Fruit fly (Drosophila melanogaster) whole organism, embryonic: ENCODE results near the gene Tfb4.
A peak's percentile ranks its signal among the peaks of the same experiment; 100 is the strongest.

Experiments used
- CG11398 ChIP-seq: fragments of 200-800 bp; sonication (Bioruptor generic); optimal IDR thresholded peaks from 2 replicates; lab custom pipeline; 2016; ENCODE audit warnings: missing biosample characterization, missing genetic modification characterization
- CG12104 ChIP-seq: fragments of 200-800 bp; sonication (Bioruptor generic); optimal IDR thresholded peaks from 3 replicates; lab custom pipeline; 2016; ENCODE audit warnings: missing biosample characterization, missing genetic modification characterization
- CG12659 ChIP-seq: fragments of 200-800 bp; sonication (Bioruptor generic); optimal IDR thresholded peaks from 3 replicates; lab custom pipeline; 2017; ENCODE audit warnings: mild to moderate bottlenecking, missing biosample characterization, missing genetic modification reagents, missing genetic modification characterization
- CG13123 ChIP-seq: fragments of 200-800 bp; sonication (Bioruptor generic); optimal IDR thresholded peaks from 2 replicates; lab custom pipeline; 2016; ENCODE audit warnings: missing biosample characterization, missing genetic modification characterization
- CG13424 ChIP-seq: fragments of 200-800 bp; sonication (Bioruptor generic); optimal IDR thresholded peaks from 2 replicates; lab custom pipeline; 2019; ENCODE audit warnings: missing biosample characterization, mild to moderate bottlenecking, missing genetic modification characterization, moderate library complexity
- CG13624 ChIP-seq: fragments of 200-800 bp; sonication (Bioruptor generic); optimal IDR thresholded peaks from 2 replicates; lab custom pipeline; 2016; ENCODE audit warnings: missing biosample characterization, missing genetic modification characterization
- CG14667 ChIP-seq: fragments of 200-800 bp; sonication (Bioruptor generic); IDR thresholded peaks from 2 replicates; pipeline ENCODE4 v1.3.6; 2022; ENCODE audit warnings: missing biosample characterization, missing genetic modification characterization
- CG15269 ChIP-seq: fragments of 200-800 bp; sonication (Bioruptor generic); optimal IDR thresholded peaks from 2 replicates; lab custom pipeline; 2018; ENCODE audit warnings: missing biosample characterization, mild to moderate bottlenecking, missing genetic modification characterization, moderate library complexity
- CG15601 ChIP-seq: fragments of 200-800 bp; sonication (Bioruptor generic); optimal IDR thresholded peaks from 3 replicates; lab custom pipeline; 2019; ENCODE audit warnings: missing biosample characterization, mild to moderate bottlenecking, missing genetic modification characterization, moderate library complexity
- CG16813 ChIP-seq: fragments of 200-800 bp; sonication (Bioruptor generic); IDR thresholded peaks from 3 replicates; pipeline ENCODE4 v1.3.6; 2022; ENCODE audit warnings: missing biosample characterization, missing genetic modification characterization; ENCODE audit not compliant: partially characterized antibody
- CG17186 ChIP-seq: fragments of 200-800 bp; sonication (Bioruptor generic); optimal IDR thresholded peaks from 3 replicates; lab custom pipeline; 2017; ENCODE audit warnings: missing biosample characterization, missing genetic modification reagents, missing genetic modification characterization
- CG17385 ChIP-seq: fragments of 200-800 bp; sonication (Bioruptor generic); optimal IDR thresholded peaks from 3 replicates; lab custom pipeline; 2018; ENCODE audit warnings: missing biosample characterization, mild to moderate bottlenecking, missing genetic modification characterization
- CG18011 ChIP-seq: fragments of 200-800 bp; sonication (Bioruptor generic); optimal IDR thresholded peaks from 2 replicates; lab custom pipeline; 2017; ENCODE audit warnings: missing biosample characterization, missing genetic modification characterization, mild to moderate bottlenecking, moderate library complexity, missing genotype
- CG18476 ChIP-seq: fragments of 200-800 bp; sonication (Bioruptor generic); optimal IDR thresholded peaks from 2 replicates; lab custom pipeline; 2016; ENCODE audit warnings: missing biosample characterization, mild to moderate bottlenecking, missing genetic modification characterization
- CG2875 ChIP-seq: fragments of 200-800 bp; sonication (Bioruptor generic); optimal IDR thresholded peaks from 2 replicates; lab custom pipeline; 2017; ENCODE audit warnings: missing biosample characterization, mild to moderate bottlenecking, missing genetic modification characterization, missing genetic modification reagents
- CG30020 ChIP-seq: fragments of 200-800 bp; optimal IDR thresholded peaks from 2 replicates; lab custom pipeline; 2019; ENCODE audit warnings: missing biosample characterization, mild to moderate bottlenecking, missing genetic modification characterization, moderate library complexity
- CG31388 ChIP-seq: fragments of 200-800 bp; sonication (Bioruptor generic); optimal IDR thresholded peaks from 2 replicates; lab custom pipeline; 2016; ENCODE audit warnings: missing biosample characterization, missing genetic modification characterization
- CG31441 ChIP-seq: fragments of 200-800 bp; sonication (Bioruptor generic); IDR thresholded peaks from 2 replicates; pipeline ENCODE4 v1.3.6; 2022; ENCODE audit warnings: missing biosample characterization, missing genetic modification characterization
- CG32532 ChIP-seq: fragments of 200-800 bp; sonication (Bioruptor generic); IDR thresholded peaks from 2 replicates; pipeline ENCODE4 v1.3.6; 2022; ENCODE audit warnings: missing biosample characterization, missing genetic modification characterization
- CG5180 ChIP-seq: fragments of 200-800 bp; sonication (Bioruptor generic); optimal IDR thresholded peaks from 3 replicates; lab custom pipeline; 2017; ENCODE audit warnings: missing biosample characterization, missing genetic modification characterization, mild to moderate bottlenecking, moderate library complexity, missing genetic modification reagents
- CG7963 ChIP-seq: fragments of 200-800 bp; sonication (Bioruptor generic); IDR thresholded peaks from 3 replicates; pipeline ENCODE4 v1.3.6; 2022; ENCODE audit warnings: missing biosample characterization, missing genetic modification characterization; ENCODE audit not compliant: partially characterized antibody
- CG8281 ChIP-seq: fragments of 200-800 bp; sonication (Bioruptor generic); optimal IDR thresholded peaks from 2 replicates; lab custom pipeline; 2018; ENCODE audit warnings: missing biosample characterization, mild to moderate bottlenecking, missing genetic modification characterization, moderate library complexity
- CG9797 ChIP-seq: fragments of 200-800 bp; sonication (Bioruptor generic); optimal IDR thresholded peaks from 3 replicates; lab custom pipeline; 2018; ENCODE audit warnings: missing biosample characterization, mild to moderate bottlenecking, missing genetic modification characterization
- Dip3 ChIP-seq: fragments of 200-800 bp; sonication (Bioruptor generic); optimal IDR thresholded peaks from 3 replicates; lab custom pipeline; 2016; ENCODE audit warnings: missing biosample characterization, missing genetic modification characterization
- Gsc ChIP-seq: fragments of 200-800 bp; sonication (Bioruptor generic); IDR thresholded peaks from 2 replicates; pipeline ENCODE4 v1.3.6; 2022; ENCODE audit warnings: missing biosample characterization, missing genetic modification characterization
- HLH3B ChIP-seq: fragments of 200-800 bp; sonication (Bioruptor generic); IDR thresholded peaks from 2 replicates; pipeline ENCODE4 v1.3.6; 2022; ENCODE audit warnings: missing biosample characterization, missing genetic modification characterization
- Neu2 ChIP-seq: fragments of 200-800 bp; sonication (Bioruptor generic); optimal IDR thresholded peaks from 3 replicates; lab custom pipeline; 2016; ENCODE audit warnings: missing biosample characterization, missing genetic modification characterization, borderline replicate concordance
- Sox102F ChIP-seq: fragments of 200-800 bp; sonication (Bioruptor generic); optimal IDR thresholded peaks from 2 replicates; lab custom pipeline; 2018; ENCODE audit warnings: missing biosample characterization, mild to moderate bottlenecking, missing genetic modification characterization, moderate library complexity
- Sry-δ ChIP-seq: fragments of 200-800 bp; sonication (Bioruptor generic); optimal IDR thresholded peaks from 2 replicates; lab custom pipeline; 2016; ENCODE audit warnings: missing biosample characterization, missing genetic modification characterization
- Stat92E ChIP-seq, 3 experiments: fragments of >200 bp in 2 of 3; fragments of 200-800 bp in 1 of 3; sonication (Bioruptor generic) in 1 of 3; optimal IDR thresholded peaks; 2 replicates each; lab custom pipeline; 2017 to 2019; ENCODE audit warnings: missing biosample characterization in 3 of 3, missing genetic modification characterization in 3 of 3, mild to moderate bottlenecking in 1 of 3, moderate library complexity in 1 of 3
- TFAM ChIP-seq: fragments of 200-800 bp; sonication (Bioruptor generic); optimal IDR thresholded peaks from 2 replicates; lab custom pipeline; 2017; ENCODE audit warnings: missing biosample characterization, missing genetic modification characterization, inconsistent platforms
- Vsx1 ChIP-seq: fragments of 200-800 bp; sonication (Bioruptor generic); optimal IDR thresholded peaks from 2 replicates; lab custom pipeline; 2017; ENCODE audit warnings: missing biosample characterization, mild to moderate bottlenecking, missing genetic modification characterization, missing genetic modification reagents
- ab ChIP-seq: fragments of 200-800 bp; sonication (Bioruptor generic); optimal IDR thresholded peaks from 2 replicates; lab custom pipeline; 2016; ENCODE audit warnings: missing biosample characterization, missing genetic modification characterization
- ash1 ChIP-seq: fragments of 200-800 bp; sonication (Bioruptor generic); optimal IDR thresholded peaks from 2 replicates; lab custom pipeline; 2018; ENCODE audit warnings: missing biosample characterization, mild to moderate bottlenecking, missing genetic modification characterization
- cato ChIP-seq: fragments of 200-800 bp; sonication (Bioruptor generic); optimal IDR thresholded peaks from 2 replicates; lab custom pipeline; 2016; ENCODE audit warnings: missing biosample characterization, missing genetic modification characterization, borderline replicate concordance
- caup ChIP-seq: fragments of 200-800 bp; sonication (Bioruptor generic); optimal IDR thresholded peaks from 3 replicates; lab custom pipeline; 2017; ENCODE audit warnings: missing biosample characterization, mild to moderate bottlenecking, missing genetic modification characterization, moderate library complexity; ENCODE audit not compliant: severe bottlenecking
- crc ChIP-seq: fragments of 200-800 bp; sonication (Bioruptor generic); optimal IDR thresholded peaks from 2 replicates; lab custom pipeline; 2016; ENCODE audit warnings: missing biosample characterization, missing genetic modification characterization
- dan ChIP-seq: fragments of 200-800 bp; sonication (Bioruptor generic); IDR thresholded peaks from 2 replicates; pipeline ENCODE4 v1.3.6; 2022; ENCODE audit warnings: missing biosample characterization, missing genetic modification characterization
- gt ChIP-seq: fragments of 200-800 bp; sonication (Bioruptor generic); IDR thresholded peaks from 2 replicates; pipeline ENCODE4 v1.3.6; 2022; ENCODE audit warnings: missing biosample characterization, missing genetic modification characterization
- lmd ChIP-seq: fragments of 200-800 bp; sonication (Bioruptor generic); IDR thresholded peaks from 2 replicates; pipeline ENCODE4 v1.3.6; 2022; ENCODE audit warnings: missing biosample characterization, missing genetic modification characterization
- lola ChIP-seq, 3 experiments: fragments of >200 bp in 2 of 3; fragments of 200-800 bp in 1 of 3; sonication (Bioruptor generic) in 1 of 3; optimal IDR thresholded peaks; 2 replicates each; lab custom pipeline; 2017 to 2019; ENCODE audit warnings: missing biosample characterization in 3 of 3, missing genetic modification characterization in 3 of 3, mild to moderate bottlenecking in 1 of 3, moderate library complexity in 1 of 3
- prd ChIP-seq, 3 experiments: fragments of >200 bp in 2 of 3; fragments of 200-800 bp in 1 of 3; sonication (Bioruptor generic) in 1 of 3; optimal IDR thresholded peaks in 2 of 3; IDR thresholded peaks in 1 of 3; 2 replicates in 2 of 3; 3 replicates in 1 of 3; pipeline versions ENCODE4 v1.3.6 to Lab custom; 2017 to 2022; ENCODE audit warnings: missing biosample characterization in 1 of 3, missing genetic modification characterization in 1 of 3
- row ChIP-seq: fragments of 200-800 bp; sonication (Bioruptor generic); IDR thresholded peaks from 3 replicates; pipeline ENCODE4 v1.3.6; 2022; ENCODE audit warnings: missing biosample characterization, missing genetic modification characterization
- sim ChIP-seq: fragments of 200-800 bp; sonication (Bioruptor generic); IDR thresholded peaks from 2 replicates; pipeline ENCODE4 v1.3.6; 2022; ENCODE audit warnings: missing biosample characterization, missing genetic modification characterization
- sisA ChIP-seq: fragments of 200-800 bp; sonication (Bioruptor generic); IDR thresholded peaks from 2 replicates; pipeline ENCODE4 v1.3.6; 2022; ENCODE audit warnings: missing biosample characterization, missing genetic modification characterization
- trem ChIP-seq: fragments of 200-800 bp; optimal IDR thresholded peaks from 3 replicates; lab custom pipeline; 2019; ENCODE audit warnings: missing biosample characterization, mild to moderate bottlenecking, missing genetic modification characterization, moderate library complexity
- vvl ChIP-seq: fragments of 200-800 bp; sonication (Bioruptor generic); IDR thresholded peaks from 2 replicates; pipeline ENCODE4 v1.3.6; 2022; ENCODE audit warnings: missing biosample characterization, missing genetic modification characterization
- zfh2 ChIP-seq: fragments of 200-800 bp; sonication (Bioruptor generic); optimal IDR thresholded peaks from 2 replicates; lab custom pipeline; 2016; ENCODE audit warnings: missing biosample characterization, missing genetic modification characterization

The Tfb4 gene

dm6 chr2L:1108029-1108688, 42.3 kb downstream of the Tfb4 start, which contains the start of the genes PolrMT and CG14339 (continued):
- TF ChIP-seq CG15601 (no peak), caup (GFP tag; lab: Kevin White, UChicago) (peak; percentile 5), CG2875 (GFP tag; lab: Kevin White, UChicago) (no peak), CG12659 (GFP tag; lab: Kevin White, UChicago) (peak; percentile 70), row (GFP tag; lab: Robert Waterston, UW) (peak; percentile 66), CG8281 (tag; lab: Kevin White, UChicago) (no peak), CG18476 (GFP tag; lab: Kevin White, UChicago) (no peak), CG32532 (GFP tag; lab: Robert Waterston, UW) (no peak), Gsc (no peak), CG31441 (GFP tag; lab: Robert Waterston, UW) (no peak), Neu2 (GFP tag; lab: Kevin White, UChicago) (peak; percentile 2), CG11398 (GFP tag; lab: Kevin White, UChicago) (peak; percentile 5), cato (GFP tag; lab: Kevin White, UChicago) (no peak), TFAM (no peak), CG9797 (GFP tag; lab: Kevin White, UChicago) (peak; percentile 40), trem (tag; lab: Kevin White, UChicago) (peak; percentile 41), CG18011 (peak; percentile 19), prd (optimal IDR thresholded peaks at IDR 0.05; lab: Kevin White, UChicago) (no peak), prd (GFP tag; IDR thresholded peaks at IDR 0.05; lab: Robert Waterston, UW) (peak; percentile 30; the same call in 2 of the 3 replicates), gt (GFP tag; lab: Robert Waterston, UW) (no peak), crc (no peak), lmd (no peak), CG13624 (peak; percentile 36), sim (GFP tag; lab: Robert Waterston, UW) (no peak), ash1 (GFP tag; lab: Kevin White, UChicago) (no peak), CG30020 (tag; lab: Kevin White, UChicago) (no peak), CG14667 (no peak), CG17186 (GFP tag; lab: Kevin White, UChicago) (no peak), sisA (GFP tag; lab: Robert Waterston, UW) (no peak), Stat92E (GFP tag; optimal IDR thresholded peaks at IDR 0.05; lab: Kevin White, UChicago) (no peak), CG13424 (tag; lab: Kevin White, UChicago) (peak; percentile 29), lola (GFP tag; optimal IDR thresholded peaks at IDR 0.05; lab: Kevin White, UChicago) (no peak), CG15269 (tag; lab: Kevin White, UChicago) (no peak), CG7963 (no peak), CG12104 (GFP tag; lab: Kevin White, UChicago) (no peak), dan (no peak), Sry-δ (GFP tag; lab: Kevin White, UChicago) (peak; percentile 36), CG5180 (GFP tag; lab: Kevin White, UChicago) (no peak), ab (GFP tag; lab: Kevin White, UChicago) (no peak), CG17385 (GFP tag; lab: Kevin White, UChicago) (no peak), Dip3 (peak; percentile 13), zfh2 (peak; percentile 1), Sox102F (GFP tag; lab: Kevin White, UChicago) (peak; percentile 43), CG16813 (peak; percentile 9; the same call in 2 of the 3 replicates), Vsx1 (GFP tag; lab: Kevin White, UChicago) (no peak), vvl (GFP tag; lab: Robert Waterston, UW) (no peak), HLH3B (GFP tag; lab: Robert Waterston, UW) (no peak), CG13123 (GFP tag; lab: Kevin White, UChicago) (no peak), CG31388 (GFP tag; lab: Kevin White, UChicago) (no peak)
